Worm (Caenorhabditis elegans): ENCODE data around the gene C44B11.4.

ce11 chrIII:3185232-3185631, 41.7 kb upstream of the C44B11.4 start:
- TF ChIP-seq skn-1 (tag; optimal IDR thresholded peaks at IDR 0.05) (no peak), R02D3.7 (tag; optimal IDR thresholded peaks at IDR 0.05) (no peak)
